Fruit fly (Drosophila melanogaster) whole organism, embryonic: Measurements from ENCODE around the gene CG14191.

ENCODE experiments used
- CG17568 ChIP-seq: fragments of 200-800 bp; sonication (Bioruptor generic); optimal IDR thresholded peaks from 2 replicates; lab custom pipeline; 2018; ENCODE audit warnings: missing biosample characterization, mild to moderate bottlenecking, missing genetic modification characterization, moderate library complexity
- Myb ChIP-seq: fragments of 200-800 bp; sonication (Bioruptor generic); optimal IDR thresholded peaks from 2 replicates; lab custom pipeline; 2016; ENCODE audit warnings: missing biosample characterization, missing genetic modification characterization
- Usf ChIP-seq: fragments of 200-800 bp; sonication (Bioruptor generic); optimal IDR thresholded peaks from 2 replicates; lab custom pipeline; 2017; ENCODE audit warnings: missing genotype, missing biosample characterization, missing genetic modification characterization
- bowl ChIP-seq: fragments of 200-800 bp; sonication (Bioruptor generic); IDR thresholded peaks from 2 replicates; pipeline ENCODE4 v1.3.6; 2022; ENCODE audit warnings: missing biosample characterization, missing genetic modification characterization
- trh ChIP-seq: fragments of 200-800 bp; sonication (Bioruptor generic); optimal IDR thresholded peaks from 2 replicates; lab custom pipeline; 2016; ENCODE audit warnings: missing biosample characterization, missing genetic modification characterization

DNA sequence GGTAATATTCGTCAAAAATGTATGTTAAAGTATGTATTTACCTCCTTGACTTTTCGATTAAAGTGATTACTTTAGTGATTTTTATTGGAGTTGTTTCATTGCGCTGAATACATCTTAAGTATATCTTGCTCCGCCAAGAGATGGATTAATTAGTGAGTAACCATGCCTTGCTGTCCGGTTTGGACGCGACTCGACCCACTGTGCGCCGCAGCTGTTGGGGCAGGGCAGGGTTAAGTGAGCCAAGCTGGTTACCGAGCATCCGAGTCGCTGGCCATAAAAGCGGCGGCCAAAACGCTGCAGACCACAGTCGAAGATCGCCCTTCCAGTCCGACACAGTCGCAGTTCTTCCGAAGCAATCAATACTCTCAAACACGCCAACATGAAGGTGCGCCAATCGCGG is at the start of gene CG14191:
- TF ChIP-seq Usf (GFP tag; lab: Kevin White, UChicago) (no peak), Myb (no peak), bowl (GFP tag; lab: Robert Waterston, UW) (no peak), CG17568 (no peak), trh (GFP tag; lab: Kevin White, UChicago) (no peak)
